Worm (Caenorhabditis elegans): Measurements from ENCODE around the gene bcl-7.
A peak's percentile ranks its signal among the peaks of the same experiment; 100 is the strongest.

bcl-7 gene

ce11 chrIII:5917365-5917958 lies 8.4 kb upstream of the bcl-7 start (continued):
- TF ChIP-seq T20F7.1 (GFP tag; optimal IDR thresholded peaks at IDR 0.05): peak; percentile 38
- TF ChIP-seq lsy-2 (tag; optimal IDR thresholded peaks at IDR 0.05): peak in 1 of 2 experiments; percentile 35
- no peak for TF ChIP-seq fos-1 (tag; optimal IDR thresholded peaks at IDR 0.05)
- peak; percentile 88 for TF ChIP-seq nhr-77 (tag; optimal IDR thresholded peaks at IDR 0.05)
- peak; percentile 78 for TF ChIP-seq php-3 (GFP tag; IDR thresholded peaks at IDR 0.05)
- TF ChIP-seq unc-62 (GFP tag; optimal IDR thresholded peaks at IDR 0.05 in 1 of 2): peak in 1 of 2 experiments; percentile 84
- no peak for TF ChIP-seq unc-62 (tag; optimal IDR thresholded peaks at IDR 0.05)
- TF ChIP-seq ztf-7 (tag; optimal IDR thresholded peaks at IDR 0.05): no peak
- TF ChIP-seq zfp-2 (tag; optimal IDR thresholded peaks at IDR 0.05): no peak
- peak; percentile 62 for TF ChIP-seq nhr-102 (tag; optimal IDR thresholded peaks at IDR 0.05)
- peak in 1 of 2 experiments; percentile 24 for TF ChIP-seq mdl-1 (tag; optimal IDR thresholded peaks at IDR 0.05)
- peak; percentile 97 for TF ChIP-seq dve-1 (tag; optimal IDR thresholded peaks at IDR 0.05; ENCODE audit: insufficient read depth)
- TF ChIP-seq hlh-30 (tag; optimal IDR thresholded peaks at IDR 0.05; ENCODE audit: insufficient read depth): peak; percentile 72
- peak; percentile 86 for TF ChIP-seq mep-1 (tag; optimal IDR thresholded peaks at IDR 0.05)
- no peak for TF ChIP-seq ctbp-1 (GFP tag; IDR thresholded peaks at IDR 0.05)
- peak; percentile 88 for TF ChIP-seq pqm-1 (tag; optimal IDR thresholded peaks at IDR 0.05)
- TF ChIP-seq mes-2 (tag; optimal IDR thresholded peaks at IDR 0.05; ENCODE audit: poor library complexity, severe bottlenecking): peak; percentile 22
- peak; percentile 13; the same call in 1 of the 2 replicates for TF ChIP-seq dmd-6 (GFP tag; IDR thresholded peaks at IDR 0.05)
- TF ChIP-seq mxl-2 (GFP tag; conservative IDR thresholded peaks at IDR 0.05): no peak
- peak; percentile 24 for TF ChIP-seq duxl-1 (tag; optimal IDR thresholded peaks at IDR 0.05; ENCODE audit: poor library complexity)

- TF ChIP-seq aha-1 (tag): no peak
- no peak for TF ChIP-seq ztf-11 (tag; optimal IDR thresholded peaks at IDR 0.05)
- no peak for TF ChIP-seq sdz-12 (GFP tag; optimal IDR thresholded peaks at IDR 0.05)
- TF ChIP-seq nhr-28 (tag; optimal IDR thresholded peaks at IDR 0.05): peak; percentile 85
- TF ChIP-seq nhr-11 (tag; optimal IDR thresholded peaks at IDR 0.05): no peak
- no peak for TF ChIP-seq nhr-41 (GFP tag; IDR thresholded peaks at IDR 0.05)
- no peak for TF ChIP-seq attf-4 (tag; optimal IDR thresholded peaks at IDR 0.05)
- TF ChIP-seq vab-7 (GFP tag; IDR thresholded peaks at IDR 0.05): no peak
- no peak for TF ChIP-seq ctbp-1 (GFP tag; IDR thresholded peaks at IDR 0.05)
- TF ChIP-seq ceh-28 (tag; optimal IDR thresholded peaks at IDR 0.05): no peak
- peak; percentile 86 for TF ChIP-seq mxl-3 (GFP tag; optimal IDR thresholded peaks at IDR 0.05)
- TF ChIP-seq hmg-1.1 (GFP tag; IDR thresholded peaks at IDR 0.05): no peak
- TF ChIP-seq tra-1 (GFP tag; IDR thresholded peaks at IDR 0.05): peak; percentile 55; the same call in 1 of the 2 replicates
- TF ChIP-seq mep-1 (tag; optimal IDR thresholded peaks at IDR 0.05): peak; percentile 29
- no peak for TF ChIP-seq fkh-10 (GFP tag; optimal IDR thresholded peaks at IDR 0.05)
- TF ChIP-seq ztf-7 (tag; optimal IDR thresholded peaks at IDR 0.05): no peak
- TF ChIP-seq nhr-237 (tag; optimal IDR thresholded peaks at IDR 0.05): no peak
- TF ChIP-seq set-16 (GFP tag; IDR thresholded peaks at IDR 0.05): no peak
- TF ChIP-seq daf-19 (GFP tag; conservative IDR thresholded peaks at IDR 0.05): no peak
- no peak for TF ChIP-seq egl-27 (tag; optimal IDR thresholded peaks at IDR 0.05)
- no peak for TF ChIP-seq ZK546.5 (tag; optimal IDR thresholded peaks at IDR 0.05)
- TF ChIP-seq gei-8 (GFP tag; optimal IDR thresholded peaks at IDR 0.05): peak; percentile 44
- TF ChIP-seq daf-8 (GFP tag; IDR thresholded peaks at IDR 0.05): no peak
- TF ChIP-seq zfp-2 (tag; optimal IDR thresholded peaks at IDR 0.05): no peak
- no peak for TF ChIP-seq pqm-1 (tag; optimal IDR thresholded peaks at IDR 0.05)
- TF ChIP-seq spr-3 (GFP tag; optimal IDR thresholded peaks at IDR 0.05): no peak
- TF ChIP-seq lin-38 (GFP tag; IDR thresholded peaks at IDR 0.05): no peak
- no peak for TF ChIP-seq R02D3.7 (tag; optimal IDR thresholded peaks at IDR 0.05)
- TF ChIP-seq spr-1 (tag; optimal IDR thresholded peaks at IDR 0.05): no peak
- no peak for TF ChIP-seq skn-1 (tag; optimal IDR thresholded peaks at IDR 0.05)
- TF ChIP-seq unc-62 (GFP tag; optimal IDR thresholded peaks at IDR 0.05 in 1 of 2): peak in 1 of 2 experiments; percentile 99
- TF ChIP-seq unc-62 (tag; optimal IDR thresholded peaks at IDR 0.05): no peak
- no peak for TF ChIP-seq duxl-1 (tag; optimal IDR thresholded peaks at IDR 0.05; ENCODE audit: poor library complexity)
- no peak for TF ChIP-seq Y5F2A.4 (GFP tag; optimal IDR thresholded peaks at IDR 0.05)
- TF ChIP-seq dmd-9 (GFP tag; IDR thresholded peaks at IDR 0.05): no peak
- TF ChIP-seq nhr-111 (GFP tag; optimal IDR thresholded peaks at IDR 0.05): no peak
Measured at ce11 chrIII:5919799-5920387, 6.0 kb upstream of the bcl-7 start, which contains the start of the genes tdo-2 and C28H8.2. tdo-2 (minus strand) TSS chrIII:5919955. C28H8.2 (plus strand) TSS chrIII:5920322.

Data from whole organism, L4 larva.